Fruit fly (Drosophila melanogaster) whole organism, embryonic: Measurements from ENCODE around the gene CG5790.

Experiments
- Ada2b ChIP-seq: fragments of 200-800 bp; sonication (Bioruptor generic); IDR thresholded peaks from 2 replicates; pipeline ENCODE4 v1.3.6; 2022; ENCODE audit warnings: missing biosample characterization, missing genetic modification characterization
- Adf1 ChIP-seq: fragments of 200-800 bp; sonication (Bioruptor generic); IDR thresholded peaks from 2 replicates; pipeline ENCODE4 v1.3.6; 2022; ENCODE audit warnings: missing biosample characterization, missing genetic modification characterization
- Bgb ChIP-seq: fragments of 200-800 bp; sonication (Bioruptor generic); IDR thresholded peaks from 2 replicates; pipeline ENCODE4 v1.3.6; 2022; ENCODE audit warnings: missing biosample characterization, missing genetic modification characterization; ENCODE audit not compliant: partially characterized antibody
- CG10147 ChIP-seq: fragments of 200-800 bp; sonication (Bioruptor generic); optimal IDR thresholded peaks from 2 replicates; lab custom pipeline; 2019; ENCODE audit warnings: missing biosample characterization, mild to moderate bottlenecking, missing genetic modification characterization, moderate library complexity
- CG10431 ChIP-seq: fragments of 200-800 bp; sonication (Bioruptor generic); optimal IDR thresholded peaks from 3 replicates; lab custom pipeline; 2018; ENCODE audit warnings: missing biosample characterization, mild to moderate bottlenecking, missing genetic modification characterization
- CG11696 ChIP-seq: fragments of 200-800 bp; sonication (Bioruptor generic); IDR thresholded peaks from 2 replicates; pipeline ENCODE4 v1.3.6; 2022; ENCODE audit warnings: missing biosample characterization, missing genetic modification characterization
- CG12071 ChIP-seq: fragments of 200-800 bp; sonication (Bioruptor generic); optimal IDR thresholded peaks from 3 replicates; lab custom pipeline; 2018; ENCODE audit warnings: missing biosample characterization, mild to moderate bottlenecking, missing genetic modification characterization
- CG13624 ChIP-seq: fragments of 200-800 bp; sonication (Bioruptor generic); optimal IDR thresholded peaks from 2 replicates; lab custom pipeline; 2016; ENCODE audit warnings: missing biosample characterization, missing genetic modification characterization
- CG13775 ChIP-seq: fragments of 200-800 bp; sonication (Bioruptor generic); optimal IDR thresholded peaks from 3 replicates; lab custom pipeline; 2017; ENCODE audit warnings: missing biosample characterization, mild to moderate bottlenecking, missing genetic modification characterization
- CG15011 ChIP-seq: fragments of 200-800 bp; sonication (Bioruptor generic); optimal IDR thresholded peaks from 3 replicates; lab custom pipeline; 2018; ENCODE audit warnings: missing biosample characterization, mild to moderate bottlenecking, missing genetic modification characterization
- CG15073 ChIP-seq: fragments of 200-800 bp; sonication (Bioruptor generic); optimal IDR thresholded peaks from 2 replicates; lab custom pipeline; 2016; ENCODE audit warnings: missing biosample characterization, missing genetic modification characterization
- CG15514 ChIP-seq: fragments of 200-800 bp; sonication (Bioruptor generic); optimal IDR thresholded peaks from 3 replicates; lab custom pipeline; 2017; ENCODE audit warnings: missing biosample characterization, missing genetic modification characterization, mild to moderate bottlenecking, moderate library complexity, missing genetic modification reagents
- CG17359 ChIP-seq: fragments of 200-800 bp; sonication (Bioruptor generic); optimal IDR thresholded peaks from 3 replicates; lab custom pipeline; 2018; ENCODE audit warnings: missing biosample characterization, mild to moderate bottlenecking, missing genetic modification characterization, moderate library complexity
- CG17829 ChIP-seq: fragments of 200-800 bp; optimal IDR thresholded peaks from 2 replicates; lab custom pipeline; 2019; ENCODE audit warnings: missing biosample characterization, mild to moderate bottlenecking, missing genetic modification characterization, moderate library complexity
- CG31441 ChIP-seq: fragments of 200-800 bp; sonication (Bioruptor generic); IDR thresholded peaks from 2 replicates; pipeline ENCODE4 v1.3.6; 2022; ENCODE audit warnings: missing biosample characterization, missing genetic modification characterization
- CG3281 ChIP-seq: fragments of 200-800 bp; sonication (Bioruptor generic); optimal IDR thresholded peaks from 3 replicates; lab custom pipeline; 2017; ENCODE audit warnings: missing biosample characterization, mild to moderate bottlenecking, missing genetic modification characterization
- CG3407 ChIP-seq: fragments of 200-800 bp; sonication (Bioruptor generic); optimal IDR thresholded peaks from 2 replicates; lab custom pipeline; 2018; ENCODE audit warnings: missing biosample characterization, mild to moderate bottlenecking, missing genetic modification characterization
- CG34224 ChIP-seq: fragments of 200-800 bp; sonication (Bioruptor generic); IDR thresholded peaks from 3 replicates; pipeline ENCODE4 v1.3.6; 2022; ENCODE audit warnings: missing biosample characterization, missing genetic modification characterization; ENCODE audit not compliant: partially characterized antibody
- CG34376 ChIP-seq: fragments of 200-800 bp; sonication (Bioruptor generic); optimal IDR thresholded peaks from 2 replicates; lab custom pipeline; 2018; ENCODE audit warnings: missing biosample characterization, mild to moderate bottlenecking, missing genetic modification characterization
- CG42726 ChIP-seq: fragments of 200-800 bp; sonication (Bioruptor generic); IDR thresholded peaks from 2 replicates; pipeline ENCODE4 v1.3.6; 2022; ENCODE audit warnings: missing biosample characterization, missing genetic modification characterization; ENCODE audit not compliant: partially characterized antibody
- CG6175 ChIP-seq: fragments of 200-800 bp; sonication (Bioruptor generic); IDR thresholded peaks from 3 replicates; pipeline ENCODE4 v1.3.6; 2022; ENCODE audit warnings: missing biosample characterization, missing genetic modification characterization
- CG6791 ChIP-seq: fragments of 200-800 bp; sonication (Bioruptor generic); IDR thresholded peaks from 3 replicates; pipeline ENCODE4 v1.3.6; 2022; ENCODE audit warnings: missing biosample characterization, missing genetic modification characterization; ENCODE audit not compliant: partially characterized antibody
- CG7839 ChIP-seq: fragments of 200-800 bp; sonication (Bioruptor generic); optimal IDR thresholded peaks from 3 replicates; lab custom pipeline; 2018; ENCODE audit warnings: missing biosample characterization, mild to moderate bottlenecking, missing genetic modification characterization, moderate library complexity
- CG8924 ChIP-seq: fragments of 200-800 bp; optimal IDR thresholded peaks from 3 replicates; lab custom pipeline; 2019; ENCODE audit warnings: missing biosample characterization, mild to moderate bottlenecking, missing genetic modification characterization, moderate library complexity
- Dbx ChIP-seq: fragments of 200-800 bp; sonication (Bioruptor generic); IDR thresholded peaks from 3 replicates; pipeline ENCODE4 v1.3.6; 2022; ENCODE audit warnings: missing biosample characterization, missing genetic modification characterization
- Dref ChIP-seq: fragments of 200-800 bp; sonication (Bioruptor generic); IDR thresholded peaks from 2 replicates; pipeline ENCODE4 v1.3.6; 2022; ENCODE audit warnings: missing biosample characterization, missing genetic modification characterization
- HHEX ChIP-seq: fragments of 200-800 bp; sonication (Bioruptor generic); optimal IDR thresholded peaks from 3 replicates; lab custom pipeline; 2017; ENCODE audit warnings: missing biosample characterization, mild to moderate bottlenecking, missing genetic modification characterization, missing genetic modification reagents
- MBD-R2 ChIP-seq: fragments of 200-800 bp; sonication (Bioruptor generic); IDR thresholded peaks from 2 replicates; pipeline ENCODE4 v1.3.6; 2022; ENCODE audit warnings: missing biosample characterization, missing genetic modification characterization
- Meics ChIP-seq: fragments of 200-800 bp; sonication (Bioruptor generic); optimal IDR thresholded peaks from 2 replicates; lab custom pipeline; 2017; ENCODE audit warnings: missing biosample characterization, mild to moderate bottlenecking, missing genetic modification characterization
- Mes4 ChIP-seq: fragments of 200-800 bp; sonication (Bioruptor generic); optimal IDR thresholded peaks from 2 replicates; lab custom pipeline; 2016; ENCODE audit warnings: missing biosample characterization, missing genetic modification characterization
- Mrtf ChIP-seq: fragments of 200-800 bp; sonication (Bioruptor generic); IDR thresholded peaks from 3 replicates; pipeline ENCODE4 v1.3.6; 2022; ENCODE audit warnings: missing biosample characterization, missing genetic modification characterization
- Nf-YB ChIP-seq: fragments of 200-800 bp; sonication (Bioruptor generic); optimal IDR thresholded peaks from 3 replicates; lab custom pipeline; 2019; ENCODE audit warnings: missing biosample characterization, mild to moderate bottlenecking, missing genetic modification characterization, moderate library complexity
- Scr ChIP-seq: fragments of 200-800 bp; sonication (Bioruptor generic); IDR thresholded peaks from 2 replicates; pipeline ENCODE4 v1.3.6; 2022; ENCODE audit warnings: missing biosample characterization, missing genetic modification characterization; ENCODE audit not compliant: partially characterized antibody
- ac ChIP-seq: fragments of 200-800 bp; sonication (Bioruptor generic); optimal IDR thresholded peaks from 3 replicates; lab custom pipeline; 2017; ENCODE audit warnings: missing biosample characterization, mild to moderate bottlenecking, missing genetic modification characterization
- ash1 ChIP-seq: fragments of 200-800 bp; sonication (Bioruptor generic); optimal IDR thresholded peaks from 2 replicates; lab custom pipeline; 2018; ENCODE audit warnings: missing biosample characterization, mild to moderate bottlenecking, missing genetic modification characterization
- bbx ChIP-seq: fragments of 200-800 bp; sonication (Bioruptor generic); IDR thresholded peaks from 2 replicates; pipeline ENCODE4 v1.3.6; 2022; ENCODE audit warnings: missing biosample characterization, missing genetic modification characterization; ENCODE audit not compliant: partially characterized antibody
- cato ChIP-seq: fragments of 200-800 bp; sonication (Bioruptor generic); optimal IDR thresholded peaks from 2 replicates; lab custom pipeline; 2016; ENCODE audit warnings: missing biosample characterization, missing genetic modification characterization, borderline replicate concordance
- en ChIP-seq: fragments of 200-800 bp; sonication (Bioruptor generic); optimal IDR thresholded peaks from 2 replicates; lab custom pipeline; 2016; ENCODE audit warnings: missing biosample characterization, missing genetic modification characterization
- gcm2 ChIP-seq: fragments of 200-800 bp; sonication (Bioruptor generic); optimal IDR thresholded peaks from 2 replicates; lab custom pipeline; 2016; ENCODE audit warnings: missing biosample characterization, missing genetic modification characterization
- gt ChIP-seq: fragments of 200-800 bp; sonication (Bioruptor generic); IDR thresholded peaks from 2 replicates; pipeline ENCODE4 v1.3.6; 2022; ENCODE audit warnings: missing biosample characterization, missing genetic modification characterization
- kay ChIP-seq: fragments of 200-800 bp; sonication (Bioruptor generic); optimal IDR thresholded peaks from 2 replicates; lab custom pipeline; 2016; ENCODE audit warnings: missing biosample characterization, missing genetic modification characterization
- lmd ChIP-seq: fragments of 200-800 bp; sonication (Bioruptor generic); IDR thresholded peaks from 2 replicates; pipeline ENCODE4 v1.3.6; 2022; ENCODE audit warnings: missing biosample characterization, missing genetic modification characterization
- nau ChIP-seq: fragments of 200-800 bp; sonication (Bioruptor generic); optimal IDR thresholded peaks from 3 replicates; lab custom pipeline; 2017; ENCODE audit warnings: missing biosample characterization, mild to moderate bottlenecking, missing genetic modification characterization, missing genetic modification reagents
- pb ChIP-seq: fragments of 200-800 bp; sonication (Bioruptor generic); optimal IDR thresholded peaks from 3 replicates; lab custom pipeline; 2016; ENCODE audit warnings: missing biosample characterization, missing genetic modification characterization
- phol ChIP-seq: fragments of 200-800 bp; sonication (Bioruptor generic); optimal IDR thresholded peaks from 3 replicates; lab custom pipeline; 2018; ENCODE audit warnings: missing biosample characterization, mild to moderate bottlenecking, missing genetic modification characterization, moderate library complexity
- schlank ChIP-seq: fragments of 200-800 bp; sonication (Bioruptor generic); optimal IDR thresholded peaks from 2 replicates; lab custom pipeline; 2018; ENCODE audit warnings: missing biosample characterization, mild to moderate bottlenecking, missing genetic modification characterization
- so ChIP-seq: fragments of 200-800 bp; sonication (Bioruptor generic); IDR thresholded peaks from 3 replicates; pipeline ENCODE4 v1.3.6; 2022; ENCODE audit warnings: missing biosample characterization, missing genetic modification characterization
- wdn ChIP-seq: fragments of 200-800 bp; sonication (Bioruptor generic); IDR thresholded peaks from 2 replicates; pipeline ENCODE4 v1.3.6; 2022; ENCODE audit warnings: missing biosample characterization, missing genetic modification characterization

Gene CG5790

dm6 chr2L:18319577-18320316 is 25.1 kb downstream of the CG5790 start, which contains the start of gene Fas3 (continued):
- TF ChIP-seq cato (GFP tag; lab: Kevin White, UChicago) (no peak), CG31441 (GFP tag; lab: Robert Waterston, UW) (no peak; the same call in 1 of the 2 replicates), phol (peak; percentile 9), wdn (GFP tag; lab: Robert Waterston, UW) (no peak), CG11696 (no peak), CG15514 (GFP tag; lab: Kevin White, UChicago) (peak; percentile 47), schlank (tag; lab: Kevin White, UChicago) (peak; percentile 25), so (GFP tag; lab: Robert Waterston, UW) (peak; percentile 59; the same call in 1 of the 3 replicates), CG17359 (tag; lab: Kevin White, UChicago) (no peak), CG15011 (no peak), kay (no peak), CG3407 (GFP tag; lab: Kevin White, UChicago) (no peak), Mes4 (GFP tag; lab: Kevin White, UChicago) (no peak), en (GFP tag; lab: Kevin White, UChicago) (no peak), nau (GFP tag; lab: Kevin White, UChicago) (peak; percentile 23), Ada2b (GFP tag; lab: Robert Waterston, UW) (no peak), CG10431 (GFP tag; lab: Kevin White, UChicago) (no peak), CG10147 (GFP tag; lab: Kevin White, UChicago) (peak; percentile 29), ac (peak; percentile 5), bbx (GFP tag; lab: Robert Waterston, UW) (peak; percentile 67), CG6175 (GFP tag; lab: Robert Waterston, UW) (peak; percentile 63; the same call in 2 of the 3 replicates), CG15073 (GFP tag; lab: Kevin White, UChicago) (no peak), CG3281 (GFP tag; lab: Kevin White, UChicago) (peak; percentile 37), lmd (GFP tag; lab: Robert Waterston, UW) (peak; percentile 9; the same call in 1 of the 2 replicates), HHEX (GFP tag; lab: Kevin White, UChicago) (peak; percentile 47), CG13624 (GFP tag; lab: Kevin White, UChicago) (peak; percentile 1), Dref (no peak), CG6791 (GFP tag; lab: Robert Waterston, UW) (peak; percentile 70), Scr (peak; percentile 55), MBD-R2 (GFP tag; lab: Robert Waterston, UW) (0 out of 2 replicates have a peak, but pooled peaks have one; percentile 17), Mrtf (GFP tag; lab: Robert Waterston, UW) (no peak), CG34376 (peak; percentile 47), CG13775 (GFP tag; lab: Kevin White, UChicago) (no peak), CG42726 (GFP tag; lab: Robert Waterston, UW) (peak; percentile 51; the same call in 1 of the 2 replicates), Adf1 (GFP tag; lab: Robert Waterston, UW) (peak; percentile 99), CG8924 (peak; percentile 53), CG12071 (GFP tag; lab: Kevin White, UChicago) (no peak), CG7839 (tag; lab: Kevin White, UChicago) (no peak), gt (no peak), Dbx (GFP tag; lab: Robert Waterston, UW) (peak; percentile 56; the same call in 2 of the 3 replicates), pb (GFP tag; lab: Kevin White, UChicago) (peak; percentile 59), ash1 (GFP tag; lab: Kevin White, UChicago) (peak; percentile 25), gcm2 (GFP tag; lab: Kevin White, UChicago) (no peak), Nf-YB (GFP tag; lab: Kevin White, UChicago) (peak; percentile 7), Bgb (peak; percentile 61), Meics (GFP tag; lab: Kevin White, UChicago) (peak; percentile 17), CG17829 (tag; lab: Kevin White, UChicago) (peak; percentile 49), CG34224 (peak; percentile 68; the same call in 2 of the 3 replicates)
